Fruit fly (Drosophila melanogaster) whole organism, adult: Measurements from ENCODE around the gene SecCl.

Experiments
- CG11617 ChIP-seq: fragments of 200-800 bp; sonication (Bioruptor generic); optimal IDR thresholded peaks from 2 replicates; lab custom pipeline; 2017; ENCODE audit warnings: mild to moderate bottlenecking, missing biosample characterization, missing genetic modification reagents, missing genetic modification characterization
- CG12768 ChIP-seq: fragments of 200-800 bp; sonication (Bioruptor generic); optimal IDR thresholded peaks from 2 replicates; lab custom pipeline; 2017; ENCODE audit warnings: missing biosample characterization, missing genetic modification characterization, mild to moderate bottlenecking, moderate library complexity, missing genetic modification reagents
- CG14711 ChIP-seq: fragments of 200-800 bp; sonication (Bioruptor generic); optimal IDR thresholded peaks from 2 replicates; lab custom pipeline; 2018; ENCODE audit warnings: missing biosample characterization, mild to moderate bottlenecking, missing genetic modification characterization, moderate library complexity
- CG1620 ChIP-seq: fragments of 200-800 bp; sonication (Bioruptor generic); optimal IDR thresholded peaks from 2 replicates; lab custom pipeline; 2016; ENCODE audit warnings: missing biosample characterization, missing genetic modification characterization
- CG33017 ChIP-seq: fragments of 200-800 bp; sonication (Bioruptor generic); optimal IDR thresholded peaks from 2 replicates; lab custom pipeline; 2018; ENCODE audit warnings: missing biosample characterization, mild to moderate bottlenecking, missing genetic modification characterization, moderate library complexity
- CG5204 ChIP-seq: fragments of 200-800 bp; sonication (Bioruptor generic); optimal IDR thresholded peaks from 2 replicates; lab custom pipeline; 2016; ENCODE audit warnings: missing biosample characterization, missing genetic modification characterization
- CG7045 ChIP-seq: fragments of 200-800 bp; sonication (Bioruptor generic); optimal IDR thresholded peaks from 2 replicates; lab custom pipeline; 2017; ENCODE audit warnings: missing biosample characterization, mild to moderate bottlenecking, missing genetic modification characterization
- CG7101 ChIP-seq: fragments of 200-800 bp; sonication (Bioruptor generic); optimal IDR thresholded peaks from 2 replicates; lab custom pipeline; 2018; ENCODE audit warnings: missing biosample characterization, mild to moderate bottlenecking, missing genetic modification characterization, moderate library complexity
- Clk ChIP-seq: fragments of 200-800 bp; sonication (Bioruptor generic); optimal IDR thresholded peaks from 2 replicates; lab custom pipeline; 2017; ENCODE audit warnings: missing biosample characterization, missing genetic modification characterization
- Crg-1 ChIP-seq: fragments of 200-800 bp; sonication (Bioruptor generic); optimal IDR thresholded peaks from 2 replicates; lab custom pipeline; 2016; ENCODE audit warnings: missing biosample characterization, missing genetic modification characterization
- Hr96 ChIP-seq: fragments of 200-800 bp; sonication (Bioruptor generic); optimal IDR thresholded peaks from 2 replicates; lab custom pipeline; 2016; ENCODE audit warnings: missing biosample characterization, missing genetic modification characterization
- Mnt ChIP-seq: fragments of 200-800 bp; sonication (Bioruptor generic); optimal IDR thresholded peaks from 2 replicates; lab custom pipeline; 2016; ENCODE audit warnings: missing biosample characterization, mild to moderate bottlenecking, missing genetic modification characterization
- bab1 ChIP-seq: fragments of 200-800 bp; sonication (Bioruptor generic); optimal IDR thresholded peaks from 3 replicates; lab custom pipeline; 2019; ENCODE audit warnings: missing biosample characterization, mild to moderate bottlenecking, missing genetic modification characterization, moderate library complexity
- cic ChIP-seq: fragments of 200-800 bp; sonication (Bioruptor generic); optimal IDR thresholded peaks from 2 replicates; lab custom pipeline; 2017; ENCODE audit warnings: missing biosample characterization, mild to moderate bottlenecking, missing genetic modification characterization, moderate library complexity
- cnc ChIP-seq, 2 experiments: fragments of >200 bp; optimal IDR thresholded peaks; 2 replicates each; lab custom pipeline; 2017
- kay ChIP-seq: fragments of 200-800 bp; sonication (Bioruptor generic); peaks from one replicate; lab custom pipeline; 2016; ENCODE audit warnings: missing biosample characterization, missing genetic modification characterization, borderline replicate concordance
- ovo ChIP-seq: fragments of 200-800 bp; sonication (Bioruptor generic); optimal IDR thresholded peaks from 2 replicates; lab custom pipeline; 2016; ENCODE audit warnings: missing biosample characterization, missing genetic modification characterization
- pad ChIP-seq: fragments of 200-800 bp; sonication (Bioruptor generic); optimal IDR thresholded peaks from 3 replicates; lab custom pipeline; 2017; ENCODE audit warnings: missing biosample characterization, missing genetic modification characterization, mild to moderate bottlenecking, moderate library complexity, missing genetic modification reagents
- tj ChIP-seq: fragments of 200-800 bp; sonication (Bioruptor generic); optimal IDR thresholded peaks from 3 replicates; lab custom pipeline; 2017; ENCODE audit warnings: missing biosample characterization, mild to moderate bottlenecking, missing genetic modification characterization, moderate library complexity
- toe ChIP-seq: fragments of 200-800 bp; sonication (Bioruptor generic); optimal IDR thresholded peaks from 2 replicates; lab custom pipeline; 2016; ENCODE audit warnings: missing biosample characterization, missing genetic modification characterization

Gene SecCl

DNA sequence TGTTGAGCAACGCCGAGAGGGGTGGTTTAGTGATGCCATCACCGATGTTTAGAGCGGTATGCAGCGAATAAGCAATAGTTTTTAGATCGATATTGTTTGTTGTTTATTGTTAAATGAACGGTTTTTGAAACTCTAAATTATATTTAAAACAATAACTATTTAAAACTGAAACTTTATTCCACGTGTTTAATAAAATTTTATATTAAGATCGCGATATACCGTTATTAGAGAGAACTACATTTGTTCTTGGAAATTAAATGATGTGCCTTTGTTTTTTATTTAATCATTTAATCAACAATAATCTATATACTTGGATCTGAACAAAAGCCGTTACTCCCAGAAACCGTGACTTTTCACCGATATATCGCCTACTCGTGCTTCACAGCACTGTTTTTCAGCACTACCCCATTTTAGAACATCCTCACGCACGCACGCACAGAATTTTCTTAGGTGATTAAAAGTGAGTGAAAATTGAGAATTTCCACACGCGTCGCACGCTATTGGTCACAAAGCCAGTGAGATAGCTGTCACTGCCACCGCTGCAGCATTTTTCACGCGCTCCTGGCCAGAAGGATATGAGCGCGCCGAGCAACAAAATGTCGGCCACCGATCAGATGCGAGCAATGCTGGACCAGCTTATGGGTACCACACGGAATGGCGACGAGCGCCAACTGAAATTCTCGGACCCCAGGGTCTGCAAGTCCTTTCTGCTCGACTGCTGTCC, 44.1 kb downstream of the SecCl start, which contains the start of the genes U4-U6-60K and CG7564:
TSS of gene U4-U6-60K (minus strand) at position 20 of the 724 bp plus-strand sequence.
TSS of gene CG7564 (plus strand) at position 406 of the 724 bp plus-strand sequence.
- TF ChIP-seq kay (GFP tag; lab: Kevin White, UChicago) = no peak
- peak; percentile 81 for TF ChIP-seq CG1620 (GFP tag; lab: Kevin White, UChicago)
- TF ChIP-seq Mnt (GFP tag; lab: Kevin White, UChicago) = peak; percentile 64
- TF ChIP-seq toe (GFP tag; lab: Kevin White, UChicago) = peak; percentile 77
- peak; percentile 64 for TF ChIP-seq Hr96 (GFP tag; lab: Kevin White, UChicago)
- TF ChIP-seq CG11617 (GFP tag; lab: Kevin White, UChicago) = peak; percentile 74
- peak; percentile 57 for TF ChIP-seq CG14711 (tag; lab: Kevin White, UChicago)
- peak; percentile 52 for TF ChIP-seq tj (GFP tag; lab: Kevin White, UChicago)
- peak; percentile 62 for TF ChIP-seq CG12768 (GFP tag; lab: Kevin White, UChicago)
- TF ChIP-seq Clk (GFP tag; lab: Kevin White, UChicago) = peak; percentile 79
- peak; percentile 77 for TF ChIP-seq ovo (GFP tag; lab: Kevin White, UChicago)
- TF ChIP-seq CG5204 (GFP tag; lab: Kevin White, UChicago) = peak; percentile 68
- no peak for TF ChIP-seq cnc (optimal IDR thresholded peaks at IDR 0.05; lab: Kevin White, UChicago)
- peak; percentile 81 for TF ChIP-seq Crg-1
- peak; percentile 80 for TF ChIP-seq pad (GFP tag; lab: Kevin White, UChicago)
- TF ChIP-seq CG7101 (tag; lab: Kevin White, UChicago) = peak; percentile 68
- peak; percentile 28 for TF ChIP-seq CG33017 (tag; lab: Kevin White, UChicago)
- peak; percentile 6 for TF ChIP-seq bab1
- no peak for TF ChIP-seq cic
- peak; percentile 54 for TF ChIP-seq CG7045 (GFP tag; lab: Kevin White, UChicago)
